Fruit fly (Drosophila melanogaster) S2 (cell line): ENCODE measurements around the gene PTPMT1.

ENCODE experiments used
- CG8478 ChIP-seq: fragments of >200 bp; optimal IDR thresholded peaks from 2 replicates; lab custom pipeline; 2018
- CTCF ChIP-seq, 2 experiments: fragments of >200 bp; optimal IDR thresholded peaks; 2 replicates each; lab custom pipeline; 2018

dm6 chr3R:23709508-23710208, 48.5 kb upstream of the PTPMT1 start, which contains the start of gene CG10301:
- no peak for TF ChIP-seq CTCF (optimal IDR thresholded peaks at IDR 0.05; lab: Kevin White, UChicago)
- no peak for TF ChIP-seq CG8478 (lab: Kevin White, UChicago)
